Worm (Caenorhabditis elegans): ENCODE data around the gene tbx-39.

DNA sequence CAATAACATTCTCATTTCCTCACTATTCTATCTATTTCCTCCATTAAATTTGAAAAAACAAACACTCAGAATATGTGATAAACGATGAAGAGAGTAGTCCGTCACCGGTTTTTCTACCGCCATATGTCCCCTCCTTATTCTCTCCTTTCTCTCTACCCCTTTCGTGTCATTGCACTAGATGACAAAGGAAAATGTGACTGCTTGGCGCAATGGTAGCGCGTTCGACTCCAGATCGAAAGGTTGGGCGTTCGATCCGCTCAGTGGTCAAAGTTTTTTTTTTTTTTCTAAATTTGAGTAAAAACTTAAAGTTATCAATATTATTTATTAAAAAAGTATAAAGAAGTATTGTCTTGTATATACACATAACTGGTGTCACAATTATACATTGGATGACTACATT, 34.2 kb upstream of the tbx-39 start:
- TF ChIP-seq ceh-82 (tag; optimal IDR thresholded peaks at IDR 0.05) (no peak), ztf-11 (tag; optimal IDR thresholded peaks at IDR 0.05) (no peak), nhr-77 (tag; optimal IDR thresholded peaks at IDR 0.05) (no peak), nfya-1 (tag; optimal IDR thresholded peaks at IDR 0.05; ENCODE audit: insufficient read depth) (no peak), jun-1 (tag; optimal IDR thresholded peaks at IDR 0.05) (no peak), daf-12 (tag; optimal IDR thresholded peaks at IDR 0.05) (no peak), aly-2 (tag; optimal IDR thresholded peaks at IDR 0.05) (no peak), egl-5 (tag; optimal IDR thresholded peaks at IDR 0.05) (no peak), egl-27 (tag; optimal IDR thresholded peaks at IDR 0.05) (no peak), fkh-10 (GFP tag; optimal IDR thresholded peaks at IDR 0.05) (no peak), ceh-28 (tag; optimal IDR thresholded peaks at IDR 0.05) (no peak), nhr-25 (tag; optimal IDR thresholded peaks at IDR 0.05) (no peak), unc-62 (GFP tag; optimal IDR thresholded peaks at IDR 0.05) (no peak)

Data from whole organism, L3 larva.